Worm (Caenorhabditis elegans): Measurements from ENCODE around the gene srz-83.
"Not testable (repeated sequence)": the region's sequence is repeated elsewhere in the genome, so short reads cannot be mapped to it uniquely, and the experiment has no call there.

ce11 chrIV:3455437-3455836, 48.8 kb upstream of the srz-83 start:
- not testable (repeated sequence) for TF ChIP-seq flt-1 (GFP tag; IDR thresholded peaks at IDR 0.05); med-1 (GFP tag; optimal IDR thresholded peaks at IDR 0.05; ENCODE audit: insufficient read depth); ztf-23 (GFP tag; IDR thresholded peaks at IDR 0.05); T22C8.4 (GFP tag; IDR thresholded peaks at IDR 0.05); cog-1 (tag; optimal IDR thresholded peaks at IDR 0.05); tab-1 (GFP tag; IDR thresholded peaks at IDR 0.05)

All from whole organism, midembryonic.